Worm (Caenorhabditis elegans): ENCODE results near the gene lgc-47.

Gene lgc-47

ce11 chrX:9807377-9808048 is at the start of gene lgc-47:
Gene lgc-47 (minus strand): TSS chrX:9807662.
- TF ChIP-seq nhr-28 (tag; optimal IDR thresholded peaks at IDR 0.05) (no peak), ces-1 (GFP tag; optimal IDR thresholded peaks at IDR 0.05) (peak; percentile 4)

- no peak for TF ChIP-seq lsy-2 (tag; optimal IDR thresholded peaks at IDR 0.05)
Observed at ce11 chrX:9856618-9857017, 49.2 kb upstream of the lgc-47 start, which contains the start of gene R07B1.11. Gene R07B1.11 (plus strand): TSS chrX:9856918.

ce11 chrX:9851745-9852330 is 44.4 kb upstream of the lgc-47 start, which contains the start of gene lec-7:
Gene lec-7 (plus strand): TSS chrX:9852041.
- TF ChIP-seq tbx-8 (GFP tag; optimal IDR thresholded peaks at IDR 0.05) (no peak), zip-8 (tag; optimal IDR thresholded peaks at IDR 0.05) (peak; percentile 57)

- no peak for TF ChIP-seq lin-32 (GFP tag; optimal IDR thresholded peaks at IDR 0.05)
- TF ChIP-seq flh-1 (GFP tag; optimal IDR thresholded peaks at IDR 0.05) = no peak
- no peak for TF ChIP-seq ces-1 (GFP tag; optimal IDR thresholded peaks at IDR 0.05)
- no peak for TF ChIP-seq ham-2 (GFP tag; optimal IDR thresholded peaks at IDR 0.05)
- no peak for TF ChIP-seq mep-1 (tag; optimal IDR thresholded peaks at IDR 0.05)
- no peak for TF ChIP-seq lin-13 (tag; optimal IDR thresholded peaks at IDR 0.05)
- TF ChIP-seq snpc-4 (tag; optimal IDR thresholded peaks at IDR 0.05) = no peak
- TF ChIP-seq hlh-1 (tag; optimal IDR thresholded peaks at IDR 0.05) = no peak
- TF ChIP-seq unc-39 (tag; optimal IDR thresholded peaks at IDR 0.05) = no peak
- TF ChIP-seq ceh-43 (GFP tag; optimal IDR thresholded peaks at IDR 0.05) = no peak
- TF ChIP-seq zip-8 (tag; optimal IDR thresholded peaks at IDR 0.05) = no peak
- TF ChIP-seq tbx-8 (GFP tag; optimal IDR thresholded peaks at IDR 0.05) = no peak
Observed at ce11 chrX:9850258-9850657, 42.8 kb upstream of the lgc-47 start, which contains the start of gene lec-8. Gene lec-8 (plus strand): TSS chrX:9850571.

ce11 chrX:9848214-9848789 is 40.8 kb upstream of the lgc-47 start:
- TF ChIP-seq nhr-237 (tag; optimal IDR thresholded peaks at IDR 0.05) (no peak), ham-2 (GFP tag; optimal IDR thresholded peaks at IDR 0.05) (no peak), unc-120 (tag; optimal IDR thresholded peaks at IDR 0.05; ENCODE audit: poor library complexity, severe bottlenecking) (no peak), nhr-2 (tag; optimal IDR thresholded peaks at IDR 0.05) (peak; percentile 57), tbx-8 (GFP tag; optimal IDR thresholded peaks at IDR 0.05) (no peak), sptf-1 (tag; optimal IDR thresholded peaks at IDR 0.05) (no peak)

- TF ChIP-seq mls-2 (tag; optimal IDR thresholded peaks at IDR 0.05) (no peak), hlh-1 (tag; optimal IDR thresholded peaks at IDR 0.05) (no peak), ceh-43 (GFP tag; optimal IDR thresholded peaks at IDR 0.05) (no peak), sptf-1 (tag; optimal IDR thresholded peaks at IDR 0.05) (no peak), lsy-2 (tag; optimal IDR thresholded peaks at IDR 0.05) (no peak), elt-3 (tag; optimal IDR thresholded peaks at IDR 0.05) (no peak), cnd-1 (tag; optimal IDR thresholded peaks at IDR 0.05) (no peak), nhr-237 (tag; optimal IDR thresholded peaks at IDR 0.05) (no peak), drap-1 (GFP tag; optimal IDR thresholded peaks at IDR 0.05) (no peak)
Observed at ce11 chrX:9846975-9847374, 39.5 kb upstream of the lgc-47 start, which contains the start of gene vab-15. Gene vab-15 (plus strand): TSS chrX:9847275.

- no peak for TF ChIP-seq unc-120 (tag; optimal IDR thresholded peaks at IDR 0.05; ENCODE audit: poor library complexity, severe bottlenecking)
- TF ChIP-seq hlh-1 (tag; optimal IDR thresholded peaks at IDR 0.05) = peak; percentile 9
- TF ChIP-seq zip-8 (tag; optimal IDR thresholded peaks at IDR 0.05) = no peak
- TF ChIP-seq lsy-2 (tag; optimal IDR thresholded peaks at IDR 0.05) = peak; percentile 74
- TF ChIP-seq unc-62 (GFP tag; optimal IDR thresholded peaks at IDR 0.05) = peak; percentile 23
- TF ChIP-seq nhr-12 (tag; optimal IDR thresholded peaks at IDR 0.05) = no peak
Observed at ce11 chrX:9845916-9846315, 38.5 kb upstream of the lgc-47 start.

Data from whole organism, mixed stage, embryonic.